Fruit fly (Drosophila melanogaster) whole organism, embryonic: Measurements from ENCODE around the gene ATPsyngamma.

Experiments
- Bteb2 ChIP-seq: fragments of 200-800 bp; sonication (Bioruptor generic); optimal IDR thresholded peaks from 2 replicates; lab custom pipeline; 2016; ENCODE audit warnings: missing biosample characterization, missing genetic modification characterization
- CG11093 ChIP-seq: fragments of 200-800 bp; sonication (Bioruptor generic); IDR thresholded peaks from 3 replicates; pipeline ENCODE4 v1.3.6; 2022; ENCODE audit warnings: missing biosample characterization, missing genetic modification characterization
- CG11456 ChIP-seq: fragments of 200-800 bp; sonication (Bioruptor generic); IDR thresholded peaks from 3 replicates; pipeline ENCODE4 v1.3.6; 2022; ENCODE audit warnings: missing biosample characterization, missing genetic modification characterization
- CG11504 ChIP-seq: fragments of 200-800 bp; sonication (Bioruptor generic); optimal IDR thresholded peaks from 3 replicates; lab custom pipeline; 2019; ENCODE audit warnings: missing biosample characterization, mild to moderate bottlenecking, missing genetic modification characterization, moderate library complexity
- CG1603 ChIP-seq: fragments of 200-800 bp; sonication (Bioruptor generic); optimal IDR thresholded peaks from 2 replicates; lab custom pipeline; 2019; ENCODE audit warnings: missing biosample characterization, mild to moderate bottlenecking, missing genetic modification characterization, moderate library complexity
- CG1647 ChIP-seq: fragments of 200-800 bp; sonication (Bioruptor generic); optimal IDR thresholded peaks from 3 replicates; lab custom pipeline; 2016; ENCODE audit warnings: missing biosample characterization, missing genetic modification characterization
- CG17328 ChIP-seq: fragments of 200-800 bp; sonication (Bioruptor generic); IDR thresholded peaks from 2 replicates; pipeline ENCODE4 v1.3.6; 2022; ENCODE audit warnings: missing biosample characterization, missing genetic modification characterization
- CG30403 ChIP-seq: fragments of 200-800 bp; sonication (Bioruptor generic); optimal IDR thresholded peaks from 3 replicates; lab custom pipeline; 2016; ENCODE audit warnings: missing biosample characterization, missing genetic modification characterization
- CG32532 ChIP-seq: fragments of 200-800 bp; sonication (Bioruptor generic); IDR thresholded peaks from 2 replicates; pipeline ENCODE4 v1.3.6; 2022; ENCODE audit warnings: missing biosample characterization, missing genetic modification characterization
- CG5180 ChIP-seq: fragments of 200-800 bp; sonication (Bioruptor generic); optimal IDR thresholded peaks from 3 replicates; lab custom pipeline; 2017; ENCODE audit warnings: missing biosample characterization, missing genetic modification characterization, mild to moderate bottlenecking, moderate library complexity, missing genetic modification reagents
- CG6175 ChIP-seq: fragments of 200-800 bp; sonication (Bioruptor generic); IDR thresholded peaks from 3 replicates; pipeline ENCODE4 v1.3.6; 2022; ENCODE audit warnings: missing biosample characterization, missing genetic modification characterization
- CG7839 ChIP-seq: fragments of 200-800 bp; sonication (Bioruptor generic); optimal IDR thresholded peaks from 3 replicates; lab custom pipeline; 2018; ENCODE audit warnings: missing biosample characterization, mild to moderate bottlenecking, missing genetic modification characterization, moderate library complexity
- CG8359 ChIP-seq: fragments of 200-800 bp; sonication (Bioruptor generic); optimal IDR thresholded peaks from 2 replicates; lab custom pipeline; 2017; ENCODE audit warnings: missing biosample characterization, mild to moderate bottlenecking, missing genetic modification characterization, borderline replicate concordance
- CG9797 ChIP-seq: fragments of 200-800 bp; sonication (Bioruptor generic); optimal IDR thresholded peaks from 3 replicates; lab custom pipeline; 2018; ENCODE audit warnings: missing biosample characterization, mild to moderate bottlenecking, missing genetic modification characterization
- Dip3 ChIP-seq: fragments of 200-800 bp; sonication (Bioruptor generic); optimal IDR thresholded peaks from 3 replicates; lab custom pipeline; 2016; ENCODE audit warnings: missing biosample characterization, missing genetic modification characterization
- Doc3 ChIP-seq: fragments of 200-800 bp; sonication (Bioruptor generic); IDR thresholded peaks from 3 replicates; pipeline ENCODE4 v1.3.6; 2022; ENCODE audit warnings: missing biosample characterization, missing genetic modification characterization; ENCODE audit not compliant: partially characterized antibody
- Dref ChIP-seq: fragments of 200-800 bp; sonication (Bioruptor generic); IDR thresholded peaks from 2 replicates; pipeline ENCODE4 v1.3.6; 2022; ENCODE audit warnings: missing biosample characterization, missing genetic modification characterization
- Drgx ChIP-seq: fragments of 200-800 bp; sonication (Bioruptor generic); IDR thresholded peaks from 2 replicates; pipeline ENCODE4 v1.3.6; 2022; ENCODE audit warnings: missing biosample characterization, missing genetic modification characterization
- Fer2 ChIP-seq: fragments of 200-800 bp; sonication (Bioruptor generic); optimal IDR thresholded peaks from 2 replicates; lab custom pipeline; 2018; ENCODE audit warnings: missing biosample characterization, mild to moderate bottlenecking, missing genetic modification characterization, moderate library complexity
- H2.0 ChIP-seq: fragments of 200-800 bp; sonication (Bioruptor generic); IDR thresholded peaks from 2 replicates; pipeline ENCODE4 v1.3.6; 2022; ENCODE audit warnings: missing biosample characterization, missing genetic modification characterization
- HLH3B ChIP-seq: fragments of 200-800 bp; sonication (Bioruptor generic); IDR thresholded peaks from 2 replicates; pipeline ENCODE4 v1.3.6; 2022; ENCODE audit warnings: missing biosample characterization, missing genetic modification characterization
- Hr39 ChIP-seq: fragments of >200 bp; optimal IDR thresholded peaks from 2 replicates; lab custom pipeline; 2017
- Hr51 ChIP-seq, 2 experiments: fragments of 200-800 bp; sonication (Bioruptor generic); optimal IDR thresholded peaks; 2 replicates in 1 of 2; 3 replicates in 1 of 2; lab custom pipeline; 2016 to 2018; ENCODE audit warnings: missing biosample characterization in 2 of 2, missing genetic modification characterization in 2 of 2, mild to moderate bottlenecking in 1 of 2, moderate library complexity in 1 of 2
- Med ChIP-seq: fragments of 200-800 bp; sonication (Bioruptor generic); peaks from one replicate; lab custom pipeline; 2016; ENCODE audit warnings: missing biosample characterization, missing genetic modification characterization, mild to moderate bottlenecking, inconsistent platforms, moderate library complexity
- Oaz ChIP-seq: fragments of 200-800 bp; sonication (Bioruptor generic); IDR thresholded peaks from 2 replicates; pipeline ENCODE4 v1.3.6; 2022; ENCODE audit warnings: missing biosample characterization, missing genetic modification characterization
- Sox102F ChIP-seq: fragments of 200-800 bp; sonication (Bioruptor generic); optimal IDR thresholded peaks from 2 replicates; lab custom pipeline; 2018; ENCODE audit warnings: missing biosample characterization, mild to moderate bottlenecking, missing genetic modification characterization, moderate library complexity
- TFAM ChIP-seq: fragments of 200-800 bp; sonication (Bioruptor generic); optimal IDR thresholded peaks from 2 replicates; lab custom pipeline; 2017; ENCODE audit warnings: missing biosample characterization, missing genetic modification characterization, inconsistent platforms
- abd-A ChIP-seq: fragments of 200-800 bp; sonication (Bioruptor generic); optimal IDR thresholded peaks from 3 replicates; lab custom pipeline; 2019; ENCODE audit warnings: missing biosample characterization, mild to moderate bottlenecking, missing genetic modification characterization, moderate library complexity
- ash1 ChIP-seq: fragments of 200-800 bp; sonication (Bioruptor generic); optimal IDR thresholded peaks from 2 replicates; lab custom pipeline; 2018; ENCODE audit warnings: missing biosample characterization, mild to moderate bottlenecking, missing genetic modification characterization
- bowl ChIP-seq: fragments of 200-800 bp; sonication (Bioruptor generic); IDR thresholded peaks from 2 replicates; pipeline ENCODE4 v1.3.6; 2022; ENCODE audit warnings: missing biosample characterization, missing genetic modification characterization
- crol ChIP-seq: fragments of 200-800 bp; sonication (Bioruptor generic); IDR thresholded peaks from 2 replicates; pipeline ENCODE4 v1.3.6; 2022; ENCODE audit warnings: missing biosample characterization, missing genetic modification characterization
- crp ChIP-seq, 2 experiments: fragments of 200-800 bp; sonication (Bioruptor generic); optimal IDR thresholded peaks; 2 replicates in 1 of 2; 3 replicates in 1 of 2; lab custom pipeline; 2017; ENCODE audit warnings: missing biosample characterization in 2 of 2, missing genetic modification characterization in 2 of 2, mild to moderate bottlenecking in 1 of 2, moderate library complexity in 1 of 2
- dan ChIP-seq: fragments of 200-800 bp; sonication (Bioruptor generic); IDR thresholded peaks from 2 replicates; pipeline ENCODE4 v1.3.6; 2022; ENCODE audit warnings: missing biosample characterization, missing genetic modification characterization
- dmrt99B ChIP-seq: fragments of 200-800 bp; sonication (Bioruptor generic); optimal IDR thresholded peaks from 2 replicates; lab custom pipeline; 2018; ENCODE audit warnings: missing biosample characterization, mild to moderate bottlenecking, missing genetic modification characterization, moderate library complexity
- dysf ChIP-seq: fragments of 200-800 bp; sonication (Bioruptor generic); IDR thresholded peaks from 3 replicates; pipeline ENCODE4 v1.3.6; 2022; ENCODE audit warnings: missing biosample characterization, missing genetic modification characterization
- gem ChIP-seq: fragments of 200-800 bp; sonication (Bioruptor generic); optimal IDR thresholded peaks from 2 replicates; lab custom pipeline; 2019; ENCODE audit warnings: missing biosample characterization, mild to moderate bottlenecking, missing genetic modification characterization, moderate library complexity
- h ChIP-seq: fragments of >200 bp; optimal IDR thresholded peaks from 2 replicates; lab custom pipeline; 2017
- hkb ChIP-seq, 2 experiments: fragments of 200-800 bp in 1 of 2; fragments of >200 bp in 1 of 2; sonication (Bioruptor generic) in 1 of 2; IDR thresholded peaks in 1 of 2; optimal IDR thresholded peaks in 1 of 2; 2 replicates each; pipeline versions ENCODE4 v1.3.6 to Lab custom; 2017 to 2022; ENCODE audit warnings: missing biosample characterization in 1 of 2, missing genetic modification characterization in 1 of 2
- jumu ChIP-seq: fragments of 200-800 bp; sonication (Bioruptor generic); optimal IDR thresholded peaks from 3 replicates; lab custom pipeline; 2016; ENCODE audit warnings: missing biosample characterization, missing genetic modification characterization
- prd ChIP-seq, 3 experiments: fragments of >200 bp in 2 of 3; fragments of 200-800 bp in 1 of 3; sonication (Bioruptor generic) in 1 of 3; optimal IDR thresholded peaks in 2 of 3; IDR thresholded peaks in 1 of 3; 2 replicates in 2 of 3; 3 replicates in 1 of 3; pipeline versions ENCODE4 v1.3.6 to Lab custom; 2017 to 2022; ENCODE audit warnings: missing biosample characterization in 1 of 3, missing genetic modification characterization in 1 of 3
- row ChIP-seq: fragments of 200-800 bp; sonication (Bioruptor generic); IDR thresholded peaks from 3 replicates; pipeline ENCODE4 v1.3.6; 2022; ENCODE audit warnings: missing biosample characterization, missing genetic modification characterization
- sd ChIP-seq: fragments of 200-800 bp; sonication (Bioruptor generic); optimal IDR thresholded peaks from 3 replicates; lab custom pipeline; 2018; ENCODE audit warnings: missing biosample characterization, mild to moderate bottlenecking, missing genetic modification characterization, moderate library complexity
- sens ChIP-seq: fragments of 200-800 bp; sonication (Bioruptor generic); peaks from one replicate; lab custom pipeline; 2016; ENCODE audit warnings: missing biosample characterization, missing genetic modification characterization
- slbo ChIP-seq: fragments of 200-800 bp; sonication (Bioruptor generic); IDR thresholded peaks from 2 replicates; pipeline ENCODE4 v1.3.6; 2022; ENCODE audit warnings: missing biosample characterization, missing genetic modification characterization
- tgo ChIP-seq: fragments of 200-800 bp; sonication (Bioruptor generic); IDR thresholded peaks from 3 replicates; pipeline ENCODE4 v1.3.6; 2022; ENCODE audit warnings: missing biosample characterization, missing genetic modification characterization
- tio ChIP-seq: fragments of 200-800 bp; sonication (Bioruptor generic); optimal IDR thresholded peaks from 2 replicates; lab custom pipeline; 2017; ENCODE audit warnings: missing biosample characterization, missing genetic modification characterization, inconsistent platforms
- vvl ChIP-seq: fragments of 200-800 bp; sonication (Bioruptor generic); IDR thresholded peaks from 2 replicates; pipeline ENCODE4 v1.3.6; 2022; ENCODE audit warnings: missing biosample characterization, missing genetic modification characterization
- zf30C ChIP-seq: fragments of 200-800 bp; sonication (Bioruptor generic); optimal IDR thresholded peaks from 3 replicates; lab custom pipeline; 2018; ENCODE audit warnings: missing biosample characterization, mild to moderate bottlenecking, missing genetic modification characterization

Gene ATPsyngamma

dm6 chr3R:29758129-29758733 lies 9.3 kb upstream of the ATPsyngamma start:
- peak; percentile 25; the same call in 1 of the 3 replicates for TF ChIP-seq tgo (GFP tag; lab: Robert Waterston, UW)
- no peak for TF ChIP-seq tio
- no peak for TF ChIP-seq CG1647
- peak; percentile 81 for TF ChIP-seq crol (GFP tag; lab: Robert Waterston, UW)
- peak; percentile 78 for TF ChIP-seq Drgx (GFP tag; lab: Robert Waterston, UW)
- TF ChIP-seq Sox102F (GFP tag; lab: Kevin White, UChicago) = peak; percentile 26
- peak; percentile 22; the same call in 1 of the 2 replicates for TF ChIP-seq HLH3B (GFP tag; lab: Robert Waterston, UW)
- TF ChIP-seq dan (GFP tag; lab: Robert Waterston, UW) = 0 out of 2 replicates have a peak, but pooled peaks have one; percentile 4
- 0 out of 3 replicates have a peak, but pooled peaks have one; percentile 17 for TF ChIP-seq CG11456 (GFP tag; lab: Robert Waterston, UW)
- TF ChIP-seq gem (tag; lab: Kevin White, UChicago) = peak; percentile 43
- TF ChIP-seq CG30403 (GFP tag; lab: Kevin White, UChicago) = peak; percentile 31
- peak; percentile 33 for TF ChIP-seq CG7839 (tag; lab: Kevin White, UChicago)
- TF ChIP-seq Hr51 (GFP tag; optimal IDR thresholded peaks at IDR 0.05; lab: Kevin White, UChicago) = peak in 1 of 2 experiments; percentile 39
- 0 out of 2 replicates have a peak, but pooled peaks have one; percentile 25 for TF ChIP-seq Oaz (GFP tag; lab: Robert Waterston, UW)
- peak; percentile 53 for TF ChIP-seq row
- TF ChIP-seq CG5180 (GFP tag; lab: Kevin White, UChicago) = no peak
- no peak for TF ChIP-seq sd (tag; lab: Kevin White, UChicago)
- TF ChIP-seq CG32532 (GFP tag; lab: Robert Waterston, UW) = no peak
- no peak for TF ChIP-seq bowl (GFP tag; lab: Robert Waterston, UW)
- no peak for TF ChIP-seq CG9797
- no peak for TF ChIP-seq abd-A (tag; lab: Kevin White, UChicago)
- no peak for TF ChIP-seq Fer2 (tag; lab: Kevin White, UChicago)
- TF ChIP-seq sens (GFP tag; lab: Kevin White, UChicago) = peak; percentile 25
- peak; percentile 11 for TF ChIP-seq dmrt99B (tag; lab: Kevin White, UChicago)
- TF ChIP-seq vvl (GFP tag; lab: Robert Waterston, UW) = peak; percentile 49; the same call in 1 of the 2 replicates
- TF ChIP-seq Dip3 (GFP tag; lab: Kevin White, UChicago) = no peak
- no peak for TF ChIP-seq jumu (GFP tag; lab: Kevin White, UChicago)
- TF ChIP-seq prd (optimal IDR thresholded peaks at IDR 0.05; lab: Kevin White, UChicago) = no peak
- 0 out of 3 replicates have a peak, but pooled peaks have one; percentile 20 for TF ChIP-seq prd (GFP tag; IDR thresholded peaks at IDR 0.05; lab: Robert Waterston, UW)
- TF ChIP-seq Med (GFP tag; lab: Kevin White, UChicago) = peak; percentile 15
- 0 out of 2 replicates have a peak, but pooled peaks have one; percentile 18 for TF ChIP-seq Dref (GFP tag; lab: Robert Waterston, UW)
- no peak for TF ChIP-seq crp (GFP tag; optimal IDR thresholded peaks at IDR 0.05; lab: Kevin White, UChicago)
- TF ChIP-seq TFAM = no peak
- TF ChIP-seq ash1 (GFP tag; lab: Kevin White, UChicago) = no peak
- TF ChIP-seq h = no peak
- TF ChIP-seq zf30C = no peak
- no peak for TF ChIP-seq CG8359 (GFP tag; lab: Kevin White, UChicago)
- TF ChIP-seq slbo (GFP tag; lab: Robert Waterston, UW) = peak; percentile 43
- 0 out of 2 replicates have a peak, but pooled peaks have one; percentile 18 for TF ChIP-seq H2.0 (GFP tag; lab: Robert Waterston, UW)
- no peak for TF ChIP-seq Doc3
- TF ChIP-seq hkb (optimal IDR thresholded peaks at IDR 0.05; lab: Kevin White, UChicago) = no peak
- 0 out of 2 replicates have a peak, but pooled peaks have one; percentile 20 for TF ChIP-seq hkb (GFP tag; IDR thresholded peaks at IDR 0.05; lab: Robert Waterston, UW)
- TF ChIP-seq CG6175 (GFP tag; lab: Robert Waterston, UW) = 0 out of 3 replicates have a peak, but pooled peaks have one; percentile 35
- peak; percentile 22 for TF ChIP-seq CG1603 (tag; lab: Kevin White, UChicago)
- no peak for TF ChIP-seq CG11093 (GFP tag; lab: Robert Waterston, UW)
- TF ChIP-seq CG17328 = 0 out of 2 replicates have a peak, but pooled peaks have one; percentile 35
- peak; percentile 31 for TF ChIP-seq CG11504 (tag; lab: Kevin White, UChicago)
- no peak for TF ChIP-seq Bteb2
- no peak for TF ChIP-seq Hr39 (lab: Kevin White, UChicago)
- 0 out of 3 replicates have a peak, but pooled peaks have one; percentile 8 for TF ChIP-seq dysf (GFP tag; lab: Robert Waterston, UW)
